Fruit fly (Drosophila melanogaster): ENCODE data around the gene Dysb.

DNA sequence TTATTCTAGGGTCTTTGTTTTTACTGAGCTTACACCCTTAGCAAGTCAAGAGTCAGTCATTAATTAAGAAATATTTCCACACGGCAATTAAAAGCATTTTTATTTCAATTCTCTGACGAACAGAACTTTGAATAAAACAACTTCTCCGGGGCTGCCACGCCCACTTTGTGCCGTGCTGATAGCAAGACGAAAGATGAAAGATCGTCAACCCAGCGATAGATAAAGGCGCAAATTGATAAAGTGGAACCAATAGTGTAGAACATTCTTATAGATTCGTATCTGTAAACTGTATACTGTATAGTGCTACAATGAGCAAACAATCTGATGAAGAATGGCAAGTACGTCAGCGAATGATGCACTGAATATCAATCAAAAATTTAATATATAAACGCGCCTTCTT lies 32.6 kb upstream of the Dysb start:
- TF ChIP-seq HLH106 (tag; optimal IDR thresholded peaks at IDR 0.05) (no peak), Rel (GFP tag; optimal IDR thresholded peaks at IDR 0.05) (no peak), Rel (tag; optimal IDR thresholded peaks at IDR 0.05) (no peak), usp (GFP tag; optimal IDR thresholded peaks at IDR 0.05) (no peak), Hr83 (GFP tag; optimal IDR thresholded peaks at IDR 0.05; ENCODE audit: poor library complexity, severe bottlenecking) (no peak), CrebA (GFP tag; optimal IDR thresholded peaks at IDR 0.05; ENCODE audit: borderline replicate concordance) (no peak), br (GFP tag; optimal IDR thresholded peaks at IDR 0.05) (no peak), h (GFP tag; optimal IDR thresholded peaks at IDR 0.05) (no peak), Abd-B (GFP tag; optimal IDR thresholded peaks at IDR 0.05) (no peak), tai (GFP tag; optimal IDR thresholded peaks at IDR 0.05) (no peak), Myc (optimal IDR thresholded peaks at IDR 0.05) (no peak), foxo (GFP tag; optimal IDR thresholded peaks at IDR 0.05) (no peak), Hr78 (GFP tag; optimal IDR thresholded peaks at IDR 0.05) (no peak), brk (GFP tag; optimal IDR thresholded peaks at IDR 0.05) (no peak)

Measured in whole organism, wandering third instar larva.